Worm (Caenorhabditis elegans): ENCODE measurements around the gene R01E6.5.

R01E6.5 gene

ce11 chrX:13558667-13559066, 21.8 kb downstream of the R01E6.5 start:
- no peak for TF ChIP-seq scrt-1 (GFP tag; IDR thresholded peaks at IDR 0.05)
- no peak for TF ChIP-seq ama-1 (optimal IDR thresholded peaks at IDR 0.05)
- TF ChIP-seq ceh-36 (tag; optimal IDR thresholded peaks at IDR 0.05): no peak
- no peak for TF ChIP-seq hmbx-1 (tag; optimal IDR thresholded peaks at IDR 0.05)
- TF ChIP-seq B0310.2 (tag; optimal IDR thresholded peaks at IDR 0.05): no peak
- TF ChIP-seq ets-7 (tag; optimal IDR thresholded peaks at IDR 0.05): no peak
- TF ChIP-seq ceh-13 (GFP tag; optimal IDR thresholded peaks at IDR 0.05): no peak
- no peak for TF ChIP-seq aly-1 (tag; optimal IDR thresholded peaks at IDR 0.05)
- no peak for TF ChIP-seq tbx-11 (GFP tag; IDR thresholded peaks at IDR 0.05)
- TF ChIP-seq tra-4 (tag; optimal IDR thresholded peaks at IDR 0.05): no peak
- no peak for TF ChIP-seq hnd-1 (tag; optimal IDR thresholded peaks at IDR 0.05)
- TF ChIP-seq tbx-37 (GFP tag; conservative IDR thresholded peaks at IDR 0.05): no peak
- TF ChIP-seq sea-1 (GFP tag; conservative IDR thresholded peaks at IDR 0.05): no peak
- TF ChIP-seq pes-1 (GFP tag; IDR thresholded peaks at IDR 0.05): no peak

- TF ChIP-seq tbx-11 (GFP tag; IDR thresholded peaks at IDR 0.05) (no peak), F13C5.2 (tag; optimal IDR thresholded peaks at IDR 0.05) (no peak), ceh-36 (tag; optimal IDR thresholded peaks at IDR 0.05) (no peak), tbx-37 (GFP tag; conservative IDR thresholded peaks at IDR 0.05) (no peak), scrt-1 (GFP tag; IDR thresholded peaks at IDR 0.05) (no peak), hmg-4 (GFP tag; optimal IDR thresholded peaks at IDR 0.05) (no peak), flt-1 (GFP tag; IDR thresholded peaks at IDR 0.05) (no peak), B0310.2 (tag; optimal IDR thresholded peaks at IDR 0.05) (no peak)
These were observed 25.1 kb downstream of the R01E6.5 start for ce11 chrX:13561954-13562353.

- TF ChIP-seq pes-1 (GFP tag; IDR thresholded peaks at IDR 0.05) (no peak), tbx-11 (GFP tag; IDR thresholded peaks at IDR 0.05) (no peak), ets-7 (tag; optimal IDR thresholded peaks at IDR 0.05) (no peak), aly-1 (tag; optimal IDR thresholded peaks at IDR 0.05) (no peak), F13C5.2 (tag; optimal IDR thresholded peaks at IDR 0.05) (no peak), tra-4 (tag; optimal IDR thresholded peaks at IDR 0.05) (no peak), ceh-36 (tag; optimal IDR thresholded peaks at IDR 0.05) (no peak), hnd-1 (tag; optimal IDR thresholded peaks at IDR 0.05) (no peak), B0310.2 (tag; optimal IDR thresholded peaks at IDR 0.05) (no peak), hmg-4 (GFP tag; optimal IDR thresholded peaks at IDR 0.05) (no peak)
These were observed 29.6 kb downstream of the R01E6.5 start, which contains the start of gene R01E6.2 for ce11 chrX:13566436-13566835. Gene R01E6.2 (minus strand): TSS chrX:13566536.

- TF ChIP-seq B0310.2 (tag; optimal IDR thresholded peaks at IDR 0.05) (no peak), scrt-1 (GFP tag; IDR thresholded peaks at IDR 0.05) (no peak), pes-1 (GFP tag; IDR thresholded peaks at IDR 0.05) (no peak), sea-1 (GFP tag; conservative IDR thresholded peaks at IDR 0.05) (no peak), tbx-37 (GFP tag; conservative IDR thresholded peaks at IDR 0.05) (no peak), ets-7 (tag; optimal IDR thresholded peaks at IDR 0.05) (no peak), flt-1 (GFP tag; IDR thresholded peaks at IDR 0.05) (no peak)
These were observed 33.0 kb downstream of the R01E6.5 start, which contains the start of gene R01E6.7 for ce11 chrX:13569854-13570253. Gene R01E6.7 (minus strand): TSS chrX:13569954.

- TF ChIP-seq ama-1 (optimal IDR thresholded peaks at IDR 0.05) (no peak), hmg-4 (GFP tag; optimal IDR thresholded peaks at IDR 0.05) (no peak), F13C5.2 (tag; optimal IDR thresholded peaks at IDR 0.05) (no peak), ceh-36 (tag; optimal IDR thresholded peaks at IDR 0.05) (peak; percentile 5), tbx-37 (GFP tag; conservative IDR thresholded peaks at IDR 0.05) (no peak)
These were observed 37.2 kb downstream of the R01E6.5 start for ce11 chrX:13574029-13574428.

- TF ChIP-seq pes-1 (GFP tag; IDR thresholded peaks at IDR 0.05) (no peak), sea-1 (GFP tag; conservative IDR thresholded peaks at IDR 0.05) (no peak), aly-1 (tag; optimal IDR thresholded peaks at IDR 0.05) (no peak), tbx-37 (GFP tag; conservative IDR thresholded peaks at IDR 0.05) (no peak), hnd-1 (tag; optimal IDR thresholded peaks at IDR 0.05) (no peak), ceh-13 (GFP tag; optimal IDR thresholded peaks at IDR 0.05) (no peak), ets-7 (tag; optimal IDR thresholded peaks at IDR 0.05) (no peak)
These were observed 41.6 kb downstream of the R01E6.5 start, which contains the start of gene F54B11.11 for ce11 chrX:13578483-13578882. Gene F54B11.11 (plus strand): TSS chrX:13578783.

ce11 chrX:13581820-13582219, 45.0 kb downstream of the R01E6.5 start, which contains the start of gene F54B11.10:
Gene F54B11.10 (plus strand): TSS chrX:13582120.
- no peak for TF ChIP-seq tra-4 (tag; optimal IDR thresholded peaks at IDR 0.05)
- no peak for TF ChIP-seq scrt-1 (GFP tag; IDR thresholded peaks at IDR 0.05)
- TF ChIP-seq ama-1 (optimal IDR thresholded peaks at IDR 0.05): no peak
- no peak for TF ChIP-seq hmbx-1 (tag; optimal IDR thresholded peaks at IDR 0.05)
- TF ChIP-seq B0310.2 (tag; optimal IDR thresholded peaks at IDR 0.05): no peak
- TF ChIP-seq hnd-1 (tag; optimal IDR thresholded peaks at IDR 0.05): no peak
- TF ChIP-seq flt-1 (GFP tag; IDR thresholded peaks at IDR 0.05): no peak
- no peak for TF ChIP-seq sea-1 (GFP tag; conservative IDR thresholded peaks at IDR 0.05)
- TF ChIP-seq tbx-11 (GFP tag; IDR thresholded peaks at IDR 0.05): no peak
- TF ChIP-seq aly-1 (tag; optimal IDR thresholded peaks at IDR 0.05): no peak
- TF ChIP-seq F13C5.2 (tag; optimal IDR thresholded peaks at IDR 0.05): no peak
- TF ChIP-seq hmg-4 (GFP tag; optimal IDR thresholded peaks at IDR 0.05): no peak
- TF ChIP-seq tbx-37 (GFP tag; conservative IDR thresholded peaks at IDR 0.05): no peak
- TF ChIP-seq ets-7 (tag; optimal IDR thresholded peaks at IDR 0.05): no peak
- TF ChIP-seq ceh-13 (GFP tag; optimal IDR thresholded peaks at IDR 0.05): no peak
- TF ChIP-seq ceh-36 (tag; optimal IDR thresholded peaks at IDR 0.05): no peak
- no peak for TF ChIP-seq pes-1 (GFP tag; IDR thresholded peaks at IDR 0.05)

- TF ChIP-seq ets-7 (tag; optimal IDR thresholded peaks at IDR 0.05) (peak; percentile 18), hmg-4 (GFP tag; optimal IDR thresholded peaks at IDR 0.05) (peak; percentile 74), tbx-37 (GFP tag; conservative IDR thresholded peaks at IDR 0.05) (no peak), aly-1 (tag; optimal IDR thresholded peaks at IDR 0.05) (peak; percentile 61), hnd-1 (tag; optimal IDR thresholded peaks at IDR 0.05) (no peak)
These were observed 47.1 kb downstream of the R01E6.5 start for ce11 chrX:13583895-13584344.

Measured in whole organism, early embryonic.